Worm (Caenorhabditis elegans) whole organism, midembryonic: ENCODE measurements around the gene srsx-37.

Experiments used
- T22C8.4 ChIP-seq: fragments of 200-800 bp; sonication (Bioruptor generic); IDR thresholded peaks from 2 replicates; pipeline ENCODE4 v1.3.6; 2022; ENCODE audit warnings: missing genetic modification characterization, missing compliant biosample characterization
- flt-1 ChIP-seq: fragments of 200-800 bp; sonication (Bioruptor generic); IDR thresholded peaks from 2 replicates; pipeline ENCODE4 v1.3.6; 2022; ENCODE audit warnings: missing genetic modification characterization, missing compliant biosample characterization
- klf-2 ChIP-seq: fragments of 200-800 bp; sonication (Bioruptor generic); conservative IDR thresholded peaks from 2 replicates; pipeline ENCODE4 v1.3.6; 2022; ENCODE audit warnings: missing genetic modification reagents, missing genetic modification characterization, missing compliant biosample characterization
- ref-1 ChIP-seq: fragments of 200-800 bp; sonication (Bioruptor generic); conservative IDR thresholded peaks from 2 replicates; pipeline ENCODE4 v1.3.6; 2022; ENCODE audit warnings: missing genetic modification reagents, missing genetic modification characterization, missing compliant biosample characterization
- tab-1 ChIP-seq: fragments of 200-800 bp; sonication (Bioruptor generic); IDR thresholded peaks from 2 replicates; pipeline ENCODE4 v1.3.6; 2022; ENCODE audit warnings: missing genetic modification characterization, missing compliant biosample characterization
- ztf-29 ChIP-seq: fragments of 200-800 bp; sonication (Bioruptor generic); IDR thresholded peaks from 2 replicates; pipeline ENCODE4 v1.3.6; 2022; ENCODE audit warnings: missing genetic modification reagents, missing genetic modification characterization, missing compliant biosample characterization

DNA sequence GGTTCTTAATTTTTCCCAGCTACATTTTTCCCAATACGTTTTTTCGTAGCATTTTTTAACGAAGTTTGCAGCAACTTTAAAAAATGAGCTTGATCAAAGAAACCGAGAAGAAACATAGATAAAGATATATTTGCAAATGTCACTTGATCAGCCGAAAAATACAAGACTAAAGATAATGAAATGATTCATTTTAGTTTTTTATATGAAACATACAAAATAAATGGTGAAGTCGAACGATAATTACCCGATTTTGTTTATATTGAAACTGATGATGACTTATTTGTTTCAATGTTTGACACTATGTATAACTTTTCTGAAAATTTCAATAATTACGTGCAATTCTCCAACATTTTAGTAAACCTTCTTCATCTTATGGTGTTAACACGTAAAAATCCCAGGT lies 9.4 kb upstream of the srsx-37 start, which contains the start of gene srw-22:
- no peak for TF ChIP-seq flt-1 (GFP tag; lab: Robert Waterston, UW)
- TF ChIP-seq tab-1 (GFP tag; lab: Robert Waterston, UW), result no peak
- TF ChIP-seq klf-2, result no peak
- no peak for TF ChIP-seq ztf-29 (GFP tag; lab: Robert Waterston, UW)
- TF ChIP-seq T22C8.4, result no peak
- no peak for TF ChIP-seq ref-1 (GFP tag; lab: Robert Waterston, UW)
